Worm (Caenorhabditis elegans) whole organism, L1 larva: Measurements from ENCODE around the gene clec-171.

Experiments
- aly-2 ChIP-seq: fragments of 150-350 bp; optimal IDR thresholded peaks from 2 replicates; lab custom pipeline; 2014; ENCODE audit warnings: missing biosample characterization, missing genetic modification characterization
- ceh-82 ChIP-seq, 3 experiments: fragments of 150-350 bp in 1 of 3; sonication (generic microtip) in 2 of 3; optimal IDR thresholded peaks; 2 replicates each; lab custom pipeline; 2014 to 2017; ENCODE audit warnings: missing biosample characterization in 3 of 3, missing genetic modification characterization in 3 of 3
- egl-27 ChIP-seq, 2 experiments: fragments of 150-350 bp in 1 of 2; sonication (generic microtip); optimal IDR thresholded peaks; 3 replicates each; lab custom pipeline; 2017 to 2018; ENCODE audit warnings: missing biosample characterization in 2 of 2, missing genetic modification characterization in 2 of 2, missing genetic modification reagents in 2 of 2
- ets-5 ChIP-seq: fragments of 200-800 bp; sonication (Bioruptor generic); IDR thresholded peaks from 2 replicates; pipeline ENCODE4 v1.3.6; 2022; ENCODE audit warnings: missing genetic modification characterization, missing compliant biosample characterization
- isw-1 ChIP-seq: fragments of 200-800 bp; sonication (Bioruptor generic); IDR thresholded peaks from 2 replicates; pipeline ENCODE4 v1.3.6; 2022; ENCODE audit warnings: missing genetic modification characterization, missing compliant biosample characterization
- lin-39 ChIP-seq: fragments of 150-350 bp; optimal IDR thresholded peaks from 2 replicates; lab custom pipeline; 2014; ENCODE audit warnings: missing biosample characterization, missing genetic modification reagents, missing genetic modification characterization
- nhr-12 ChIP-seq: sonication (generic microtip); optimal IDR thresholded peaks from 2 replicates; lab custom pipeline; 2017; ENCODE audit warnings: missing biosample characterization, missing genetic modification characterization
- nhr-76 ChIP-seq: sonication (generic microtip); optimal IDR thresholded peaks from 2 replicates; lab custom pipeline; 2017; ENCODE audit warnings: missing biosample characterization, missing genetic modification characterization
- unc-62 ChIP-seq: fragments of 150-350 bp; optimal IDR thresholded peaks from 2 replicates; lab custom pipeline; 2014; ENCODE audit warnings: missing biosample characterization, missing genetic modification reagents, missing genetic modification characterization
- zag-1 ChIP-seq: fragments of 150-350 bp; optimal IDR thresholded peaks from 2 replicates; lab custom pipeline; 2014; ENCODE audit warnings: missing biosample characterization, missing genetic modification characterization

- TF ChIP-seq lin-39 (tag; lab: Kevin White, UChicago) (no peak), aly-2 (no peak), nhr-12 (tag; lab: Kevin White, UChicago) (no peak), ceh-82 (tag; optimal IDR thresholded peaks at IDR 0.05; lab: Kevin White, UChicago) (no peak), nhr-76 (no peak), unc-62 (GFP tag; lab: Kevin White, UChicago) (no peak), zag-1 (tag; lab: Kevin White, UChicago) (no peak), egl-27 (tag; optimal IDR thresholded peaks at IDR 0.05; lab: Kevin White, UChicago) (no peak), isw-1 (GFP tag; lab: Robert Waterston, UW) (no peak), ets-5 (GFP tag; lab: Robert Waterston, UW) (no peak)
These were observed 10.4 kb upstream of the clec-171 start for ce11 chrIV:1437625-1438024.
